Fruit fly (Drosophila melanogaster) whole organism, embryonic: ENCODE measurements around the gene Obp93a.

Experiments used
- Ada2b ChIP-seq: fragments of 200-800 bp; sonication (Bioruptor generic); IDR thresholded peaks from 2 replicates; pipeline ENCODE4 v1.3.6; 2022; ENCODE audit warnings: missing biosample characterization, missing genetic modification characterization
- B-H1 ChIP-seq: fragments of 200-800 bp; sonication (Bioruptor generic); IDR thresholded peaks from 3 replicates; pipeline ENCODE4 v1.3.6; 2022; ENCODE audit warnings: missing biosample characterization, missing genetic modification characterization
- CG11695 ChIP-seq: fragments of 200-800 bp; sonication (Bioruptor generic); IDR thresholded peaks from 3 replicates; pipeline ENCODE4 v1.3.6; 2022; ENCODE audit warnings: missing biosample characterization, missing genetic modification characterization
- CG12104 ChIP-seq: fragments of 200-800 bp; sonication (Bioruptor generic); optimal IDR thresholded peaks from 3 replicates; lab custom pipeline; 2016; ENCODE audit warnings: missing biosample characterization, missing genetic modification characterization
- CG14050 ChIP-seq: fragments of 200-800 bp; sonication (Bioruptor generic); IDR thresholded peaks from 3 replicates; pipeline ENCODE4 v1.3.6; 2022; ENCODE audit warnings: missing biosample characterization, missing genetic modification characterization
- CG14710 ChIP-seq: fragments of 200-800 bp; sonication (Bioruptor generic); optimal IDR thresholded peaks from 3 replicates; lab custom pipeline; 2019; ENCODE audit warnings: missing biosample characterization, mild to moderate bottlenecking, missing genetic modification characterization, moderate library complexity
- CG15514 ChIP-seq: fragments of 200-800 bp; sonication (Bioruptor generic); optimal IDR thresholded peaks from 3 replicates; lab custom pipeline; 2017; ENCODE audit warnings: missing biosample characterization, missing genetic modification characterization, mild to moderate bottlenecking, moderate library complexity, missing genetic modification reagents
- CG16863 ChIP-seq: fragments of 200-800 bp; sonication (Bioruptor generic); optimal IDR thresholded peaks from 3 replicates; lab custom pipeline; 2016; ENCODE audit warnings: missing biosample characterization, missing genetic modification characterization
- CG17912 ChIP-seq: fragments of 200-800 bp; sonication (Bioruptor generic); optimal IDR thresholded peaks from 2 replicates; lab custom pipeline; 2018; ENCODE audit warnings: missing biosample characterization, mild to moderate bottlenecking, missing genetic modification characterization
- CG18619 ChIP-seq: fragments of 200-800 bp; sonication (Bioruptor generic); optimal IDR thresholded peaks from 3 replicates; lab custom pipeline; 2017; ENCODE audit warnings: missing biosample characterization, mild to moderate bottlenecking, missing genetic modification characterization
- CG31441 ChIP-seq: fragments of 200-800 bp; sonication (Bioruptor generic); IDR thresholded peaks from 2 replicates; pipeline ENCODE4 v1.3.6; 2022; ENCODE audit warnings: missing biosample characterization, missing genetic modification characterization
- CG34224 ChIP-seq: fragments of 200-800 bp; sonication (Bioruptor generic); IDR thresholded peaks from 3 replicates; pipeline ENCODE4 v1.3.6; 2022; ENCODE audit warnings: missing biosample characterization, missing genetic modification characterization; ENCODE audit not compliant: partially characterized antibody
- CG6272 ChIP-seq: fragments of 200-800 bp; sonication (Bioruptor generic); IDR thresholded peaks from 2 replicates; pipeline ENCODE4 v1.3.6; 2022; ENCODE audit warnings: missing biosample characterization, missing genetic modification characterization
- CG6654 ChIP-seq: fragments of 200-800 bp; sonication (Bioruptor generic); optimal IDR thresholded peaks from 2 replicates; lab custom pipeline; 2017; ENCODE audit warnings: missing biosample characterization, mild to moderate bottlenecking, missing genetic modification characterization
- CG7786 ChIP-seq: fragments of 200-800 bp; sonication (Bioruptor generic); optimal IDR thresholded peaks from 2 replicates; lab custom pipeline; 2016; ENCODE audit warnings: missing biosample characterization, missing genetic modification characterization
- CG7839 ChIP-seq: fragments of 200-800 bp; sonication (Bioruptor generic); optimal IDR thresholded peaks from 3 replicates; lab custom pipeline; 2018; ENCODE audit warnings: missing biosample characterization, mild to moderate bottlenecking, missing genetic modification characterization, moderate library complexity
- CG8388 ChIP-seq: fragments of 200-800 bp; sonication (Bioruptor generic); optimal IDR thresholded peaks from 2 replicates; lab custom pipeline; 2019; ENCODE audit warnings: missing biosample characterization, mild to moderate bottlenecking, missing genetic modification characterization, moderate library complexity
- CG8944 ChIP-seq: fragments of 200-800 bp; sonication (Bioruptor generic); optimal IDR thresholded peaks from 3 replicates; lab custom pipeline; 2016; ENCODE audit warnings: missing biosample characterization, missing genetic modification characterization
- CHES-1-like ChIP-seq: fragments of 200-800 bp; sonication (Bioruptor generic); optimal IDR thresholded peaks from 2 replicates; lab custom pipeline; 2016; ENCODE audit warnings: missing biosample characterization, missing genetic modification characterization
- CTCF ChIP-seq: fragments of 200-800 bp; sonication (Bioruptor generic); optimal IDR thresholded peaks from 2 replicates; lab custom pipeline; 2017; ENCODE audit warnings: missing biosample characterization, mild to moderate bottlenecking, missing genetic modification characterization, moderate library complexity
- Dad ChIP-seq: fragments of 200-800 bp; sonication (Bioruptor generic); optimal IDR thresholded peaks from 3 replicates; lab custom pipeline; 2016; ENCODE audit warnings: missing biosample characterization, missing genetic modification characterization
- Gug ChIP-seq: fragments of 200-800 bp; sonication (Bioruptor generic); IDR thresholded peaks from 4 replicates; pipeline ENCODE4 v1.3.6; 2022; ENCODE audit warnings: missing biosample characterization, missing genetic modification characterization
- HLH54F ChIP-seq: fragments of 200-800 bp; sonication (Bioruptor generic); optimal IDR thresholded peaks from 3 replicates; lab custom pipeline; 2016; ENCODE audit warnings: missing biosample characterization, missing genetic modification characterization
- MBD-R2 ChIP-seq: fragments of 200-800 bp; sonication (Bioruptor generic); IDR thresholded peaks from 2 replicates; pipeline ENCODE4 v1.3.6; 2022; ENCODE audit warnings: missing biosample characterization, missing genetic modification characterization
- Myb ChIP-seq: fragments of 200-800 bp; sonication (Bioruptor generic); optimal IDR thresholded peaks from 2 replicates; lab custom pipeline; 2016; ENCODE audit warnings: missing biosample characterization, missing genetic modification characterization
- NC2β ChIP-seq: fragments of 200-800 bp; sonication (Bioruptor generic); optimal IDR thresholded peaks from 2 replicates; lab custom pipeline; 2016; ENCODE audit warnings: missing biosample characterization, missing genetic modification characterization
- NfI ChIP-seq: fragments of 200-800 bp; sonication (Bioruptor generic); optimal IDR thresholded peaks from 3 replicates; lab custom pipeline; 2018; ENCODE audit warnings: missing biosample characterization, mild to moderate bottlenecking, missing genetic modification characterization, moderate library complexity
- Rfx ChIP-seq: fragments of 200-800 bp; sonication (Bioruptor generic); IDR thresholded peaks from 2 replicates; pipeline ENCODE4 v1.3.6; 2022; ENCODE audit warnings: missing biosample characterization, missing genetic modification characterization
- Sry-β ChIP-seq: fragments of 200-800 bp; sonication (Bioruptor generic); optimal IDR thresholded peaks from 2 replicates; lab custom pipeline; 2018; ENCODE audit warnings: missing biosample characterization, mild to moderate bottlenecking, missing genetic modification characterization, moderate library complexity
- TFAM ChIP-seq: fragments of 200-800 bp; sonication (Bioruptor generic); optimal IDR thresholded peaks from 2 replicates; lab custom pipeline; 2017; ENCODE audit warnings: missing biosample characterization, missing genetic modification characterization, inconsistent platforms
- Usf ChIP-seq: fragments of 200-800 bp; sonication (Bioruptor generic); optimal IDR thresholded peaks from 2 replicates; lab custom pipeline; 2017; ENCODE audit warnings: missing genotype, missing biosample characterization, missing genetic modification characterization
- Xrp1 ChIP-seq: fragments of 200-800 bp; sonication (Bioruptor generic); IDR thresholded peaks from 2 replicates; pipeline ENCODE4 v1.3.6; 2022; ENCODE audit warnings: missing biosample characterization, missing genetic modification characterization
- abd-A ChIP-seq: fragments of 200-800 bp; sonication (Bioruptor generic); optimal IDR thresholded peaks from 3 replicates; lab custom pipeline; 2019; ENCODE audit warnings: missing biosample characterization, mild to moderate bottlenecking, missing genetic modification characterization, moderate library complexity
- br ChIP-seq: fragments of >200 bp; optimal IDR thresholded peaks from 2 replicates; lab custom pipeline; 2017
- btn ChIP-seq: fragments of 200-800 bp; sonication (Bioruptor generic); optimal IDR thresholded peaks from 2 replicates; lab custom pipeline; 2016; ENCODE audit warnings: missing biosample characterization, missing genetic modification characterization
- caup ChIP-seq: fragments of 200-800 bp; sonication (Bioruptor generic); optimal IDR thresholded peaks from 3 replicates; lab custom pipeline; 2017; ENCODE audit warnings: missing biosample characterization, mild to moderate bottlenecking, missing genetic modification characterization, moderate library complexity; ENCODE audit not compliant: severe bottlenecking
- dmrt11E ChIP-seq: fragments of 200-800 bp; sonication (Bioruptor generic); optimal IDR thresholded peaks from 3 replicates; lab custom pipeline; 2018; ENCODE audit warnings: missing biosample characterization, mild to moderate bottlenecking, missing genetic modification characterization, moderate library complexity
- eyg ChIP-seq: fragments of 200-800 bp; sonication (Bioruptor generic); optimal IDR thresholded peaks from 3 replicates; lab custom pipeline; 2016; ENCODE audit warnings: missing biosample characterization, missing genetic modification characterization
- fd102C ChIP-seq: fragments of 200-800 bp; sonication (Bioruptor generic); optimal IDR thresholded peaks from 2 replicates; lab custom pipeline; 2018; ENCODE audit warnings: missing biosample characterization, mild to moderate bottlenecking, missing genetic modification characterization, moderate library complexity
- fd64A ChIP-seq: fragments of 200-800 bp; sonication (Bioruptor generic); optimal IDR thresholded peaks from 3 replicates; lab custom pipeline; 2018; ENCODE audit warnings: missing biosample characterization, mild to moderate bottlenecking, missing genetic modification characterization
- hb ChIP-seq: fragments of 200-800 bp; sonication (Bioruptor generic); IDR thresholded peaks from 3 replicates; pipeline ENCODE4 v1.3.6; 2022; ENCODE audit warnings: missing biosample characterization, missing genetic modification characterization; ENCODE audit not compliant: partially characterized antibody
- klu ChIP-seq: fragments of 200-800 bp; sonication (Bioruptor generic); IDR thresholded peaks from 2 replicates; pipeline ENCODE4 v1.3.6; 2022; ENCODE audit warnings: missing biosample characterization, missing genetic modification characterization
- odd ChIP-seq: fragments of 200-800 bp; sonication (Bioruptor generic); optimal IDR thresholded peaks from 2 replicates; lab custom pipeline; 2017; ENCODE audit warnings: missing biosample characterization, mild to moderate bottlenecking, missing genetic modification characterization
- pum ChIP-seq: fragments of 200-800 bp; sonication (Bioruptor generic); optimal IDR thresholded peaks from 2 replicates; lab custom pipeline; 2016; ENCODE audit warnings: missing biosample characterization, missing genetic modification characterization
- seq ChIP-seq: fragments of 200-800 bp; sonication (Bioruptor generic); IDR thresholded peaks from 2 replicates; pipeline ENCODE4 v1.3.6; 2022; ENCODE audit warnings: missing biosample characterization, missing genetic modification characterization
- shn ChIP-seq: fragments of 200-800 bp; sonication (Bioruptor generic); optimal IDR thresholded peaks from 3 replicates; lab custom pipeline; 2016; ENCODE audit warnings: missing biosample characterization, missing genetic modification characterization
- sna ChIP-seq: fragments of 200-800 bp; sonication (Bioruptor generic); IDR thresholded peaks from 2 replicates; pipeline ENCODE4 v1.3.6; 2022; ENCODE audit warnings: missing biosample characterization, missing genetic modification characterization; ENCODE audit not compliant: partially characterized antibody
- sob ChIP-seq: fragments of 200-800 bp; sonication (Bioruptor generic); IDR thresholded peaks from 2 replicates; pipeline ENCODE4 v1.3.6; 2022; ENCODE audit warnings: missing biosample characterization, missing genetic modification characterization
- sqz ChIP-seq: fragments of 200-800 bp; sonication (Bioruptor generic); optimal IDR thresholded peaks from 3 replicates; lab custom pipeline; 2018; ENCODE audit warnings: missing biosample characterization, mild to moderate bottlenecking, missing genetic modification characterization
- tap ChIP-seq: fragments of 200-800 bp; optimal IDR thresholded peaks from 3 replicates; lab custom pipeline; 2019; ENCODE audit warnings: missing biosample characterization, mild to moderate bottlenecking, missing genetic modification characterization, moderate library complexity
- tx ChIP-seq: fragments of 200-800 bp; sonication (Bioruptor generic); optimal IDR thresholded peaks from 2 replicates; lab custom pipeline; 2016; ENCODE audit warnings: missing biosample characterization, missing genetic modification characterization

Obp93a gene

dm6 chr3R:21107907-21108591 lies 21.5 kb downstream of the Obp93a start, which contains the start of the genes Sec15 and rtet (continued):
- TF ChIP-seq CG6654 (GFP tag; lab: Kevin White, UChicago), result no peak
- TF ChIP-seq pum (GFP tag; lab: Kevin White, UChicago), result no peak
- TF ChIP-seq CG18619 (GFP tag; lab: Kevin White, UChicago), result peak; percentile 55
- TF ChIP-seq CTCF (GFP tag; lab: Kevin White, UChicago), result no peak
- peak; percentile 16 for TF ChIP-seq NC2β (GFP tag; lab: Kevin White, UChicago)
- peak; percentile 40 for TF ChIP-seq Usf
- TF ChIP-seq fd64A, result no peak
- TF ChIP-seq CG8388 (GFP tag; lab: Kevin White, UChicago), result no peak
- no peak for TF ChIP-seq klu
- peak; percentile 80 for TF ChIP-seq Xrp1 (GFP tag; lab: Robert Waterston, UW)
- no peak for TF ChIP-seq shn (GFP tag; lab: Kevin White, UChicago)
- peak; percentile 36 for TF ChIP-seq Dad (GFP tag; lab: Kevin White, UChicago)
- TF ChIP-seq CG14710 (tag; lab: Kevin White, UChicago), result peak; percentile 77
- TF ChIP-seq caup (GFP tag; lab: Kevin White, UChicago), result peak; percentile 41
- no peak for TF ChIP-seq btn (GFP tag; lab: Kevin White, UChicago)
- no peak for TF ChIP-seq fd102C (GFP tag; lab: Kevin White, UChicago)
- no peak for TF ChIP-seq CG7839
- peak; percentile 40 for TF ChIP-seq HLH54F (GFP tag; lab: Kevin White, UChicago)
- no peak for TF ChIP-seq tap (tag; lab: Kevin White, UChicago)
- TF ChIP-seq hb (GFP tag; lab: Robert Waterston, UW), result peak; percentile 9; the same call in 2 of the 3 replicates
- peak; percentile 59 for TF ChIP-seq sna (GFP tag; lab: Robert Waterston, UW)
- TF ChIP-seq Myb, result peak; percentile 34
- peak; percentile 21 for TF ChIP-seq CG12104
- TF ChIP-seq CG7786, result peak; percentile 35
- TF ChIP-seq B-H1 (GFP tag; lab: Robert Waterston, UW), result no peak; the same call in 2 of the 3 replicates
- TF ChIP-seq abd-A (tag; lab: Kevin White, UChicago), result no peak
- TF ChIP-seq Rfx, result peak; percentile 72
- TF ChIP-seq CG8944, result no peak
- no peak for TF ChIP-seq eyg
- TF ChIP-seq Sry-β (GFP tag; lab: Kevin White, UChicago), result no peak
- TF ChIP-seq CG16863, result peak; percentile 65
- peak; percentile 73 for TF ChIP-seq NfI (GFP tag; lab: Kevin White, UChicago)
- no peak for TF ChIP-seq CG17912
- TF ChIP-seq CG31441 (GFP tag; lab: Robert Waterston, UW), result peak; percentile 55
- no peak for TF ChIP-seq CG11695 (GFP tag; lab: Robert Waterston, UW)
- no peak for TF ChIP-seq seq (GFP tag; lab: Robert Waterston, UW)
- peak; percentile 45 for TF ChIP-seq sob (GFP tag; lab: Robert Waterston, UW)
- no peak for TF ChIP-seq br (lab: Kevin White, UChicago)
- TF ChIP-seq MBD-R2 (GFP tag; lab: Robert Waterston, UW), result peak; percentile 78
- no peak for TF ChIP-seq TFAM (GFP tag; lab: Kevin White, UChicago)
- peak; percentile 41; the same call in 1 of the 2 replicates for TF ChIP-seq Ada2b (GFP tag; lab: Robert Waterston, UW)
- TF ChIP-seq CG34224 (GFP tag; lab: Robert Waterston, UW), result peak; percentile 63; the same call in 2 of the 3 replicates
- no peak for TF ChIP-seq sqz
- peak; percentile 13; the same call in 1 of the 3 replicates for TF ChIP-seq CG14050 (GFP tag; lab: Robert Waterston, UW)
- TF ChIP-seq CG15514, result peak; percentile 61
- TF ChIP-seq tx, result peak; percentile 19
- no peak for TF ChIP-seq Gug (GFP tag; lab: Robert Waterston, UW)
- peak; percentile 76 for TF ChIP-seq dmrt11E (tag; lab: Kevin White, UChicago)
- peak; percentile 64 for TF ChIP-seq CG6272 (GFP tag; lab: Robert Waterston, UW)
- peak; percentile 56 for TF ChIP-seq CHES-1-like (GFP tag; lab: Kevin White, UChicago)
- TF ChIP-seq odd (GFP tag; lab: Kevin White, UChicago), result no peak
